Worm (Caenorhabditis elegans): Measurements from ENCODE around the gene Y51H7C.9.
A peak's percentile ranks its signal among the peaks of the same experiment; 100 is the strongest.
"Not testable (repeated sequence)": the region's sequence is repeated elsewhere in the genome, so short reads cannot be mapped to it uniquely, and the experiment has no call there.

Y51H7C.9 gene

DNA sequence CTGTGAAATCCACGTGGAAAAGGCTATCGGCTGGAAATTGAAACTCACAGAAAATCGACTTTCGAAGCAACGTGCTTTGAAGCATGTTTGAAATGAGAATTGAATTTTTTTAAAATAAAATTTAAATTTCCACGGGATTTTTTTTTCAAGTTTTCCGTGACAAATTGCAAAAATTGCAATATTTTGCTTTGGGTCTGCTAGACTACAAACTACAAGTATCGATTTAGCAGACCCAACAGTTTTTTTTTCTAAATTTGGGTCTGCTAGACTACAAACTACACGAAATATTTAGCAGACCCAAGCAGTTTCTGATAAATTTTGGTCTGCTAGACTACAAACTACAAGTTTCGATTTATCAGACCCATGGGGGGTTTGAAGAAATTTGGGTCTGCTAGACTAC lies at the start of gene Y51H7C.9:
Gene Y51H7C.9 (minus strand): TSS at position 101 of the 400 bp plus-strand sequence.
- TF ChIP-seq ref-1 (GFP tag; conservative IDR thresholded peaks at IDR 0.05) (no peak), tab-1 (GFP tag; IDR thresholded peaks at IDR 0.05) (no peak), flt-1 (GFP tag; IDR thresholded peaks at IDR 0.05) (no peak), cog-1 (tag; optimal IDR thresholded peaks at IDR 0.05) (no peak), med-1 (GFP tag; optimal IDR thresholded peaks at IDR 0.05; ENCODE audit: insufficient read depth) (no peak), klf-2 (GFP tag; conservative IDR thresholded peaks at IDR 0.05) (no peak), ztf-23 (GFP tag; IDR thresholded peaks at IDR 0.05) (no peak), ztf-29 (GFP tag; IDR thresholded peaks at IDR 0.05) (no peak), T22C8.4 (GFP tag; IDR thresholded peaks at IDR 0.05) (no peak)

DNA sequence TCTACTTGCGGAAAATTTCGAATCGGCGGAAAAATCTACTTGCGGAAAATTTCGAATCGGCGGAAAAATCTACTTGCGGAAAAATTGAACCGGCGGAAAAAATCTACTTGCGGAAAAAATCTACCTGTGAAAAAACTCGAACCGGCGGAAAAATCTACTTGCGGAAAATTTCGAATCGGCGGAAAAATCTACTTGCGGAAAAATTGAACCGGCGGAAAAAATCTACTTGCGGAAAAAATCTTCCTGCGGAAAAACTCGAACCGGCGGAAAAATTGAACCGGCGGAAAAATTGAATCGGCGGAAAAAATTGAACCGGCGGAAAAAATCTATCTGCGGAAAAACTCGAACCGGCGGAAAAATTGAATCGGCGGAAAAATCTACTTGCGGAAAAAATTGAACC lies 46.5 kb upstream of the Y51H7C.9 start:
- TF ChIP-seq klf-2 (GFP tag; conservative IDR thresholded peaks at IDR 0.05) (peak; percentile 62), ref-1 (GFP tag; conservative IDR thresholded peaks at IDR 0.05) (peak; percentile 63), ztf-23 (GFP tag; IDR thresholded peaks at IDR 0.05) (peak; percentile 64; the same call in 1 of the 2 replicates), flt-1 (GFP tag; IDR thresholded peaks at IDR 0.05) (peak; percentile 70), tab-1 (GFP tag; IDR thresholded peaks at IDR 0.05) (peak; percentile 79; the same call in 1 of the 2 replicates)

DNA sequence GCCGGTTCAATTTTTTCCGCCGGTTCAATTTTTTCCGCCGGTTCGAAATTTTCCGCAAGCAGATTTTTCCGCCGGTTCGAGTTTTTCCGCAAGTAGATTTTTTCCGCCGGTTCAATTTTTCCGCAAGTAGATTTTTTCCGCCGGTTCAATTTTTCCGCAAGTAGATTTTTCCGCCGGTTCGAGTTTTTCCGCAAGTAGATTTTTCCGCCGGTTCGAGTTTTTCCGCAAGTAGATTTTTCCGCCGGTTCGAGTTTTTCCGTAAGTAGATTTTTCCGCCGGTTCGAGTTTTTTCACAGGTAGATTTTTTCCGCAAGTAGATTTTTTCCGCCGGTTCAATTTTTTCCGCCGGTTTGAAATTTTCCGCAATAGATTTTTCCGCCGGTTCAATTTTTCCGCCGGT lies 43.1 kb upstream of the Y51H7C.9 start:
- TF ChIP-seq tab-1 (GFP tag; IDR thresholded peaks at IDR 0.05), result 0 out of 2 replicates have a peak, but pooled peaks have one; percentile 44

DNA sequence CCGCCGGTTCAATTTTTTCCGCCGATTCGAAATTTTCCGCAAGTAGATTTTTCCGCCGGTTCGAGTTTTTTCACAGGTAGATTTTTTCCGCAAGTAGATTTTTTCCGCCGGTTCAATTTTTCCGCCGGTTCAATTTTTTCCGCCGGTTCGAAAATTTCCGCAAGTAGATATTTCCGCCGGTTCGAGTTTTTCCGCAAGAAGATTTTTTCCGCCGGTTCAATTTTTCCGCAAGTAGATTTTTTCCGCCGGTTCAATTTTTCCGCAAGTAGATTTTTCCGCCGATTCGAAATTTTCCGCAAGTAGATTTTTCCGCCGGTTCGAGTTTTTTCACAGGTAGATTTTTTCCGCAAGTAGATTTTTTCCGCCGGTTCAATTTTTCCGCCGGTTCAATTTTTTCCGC lies 42.4 kb upstream of the Y51H7C.9 start:
- peak; percentile 64; the same call in 1 of the 2 replicates for TF ChIP-seq klf-2 (GFP tag; conservative IDR thresholded peaks at IDR 0.05)

DNA sequence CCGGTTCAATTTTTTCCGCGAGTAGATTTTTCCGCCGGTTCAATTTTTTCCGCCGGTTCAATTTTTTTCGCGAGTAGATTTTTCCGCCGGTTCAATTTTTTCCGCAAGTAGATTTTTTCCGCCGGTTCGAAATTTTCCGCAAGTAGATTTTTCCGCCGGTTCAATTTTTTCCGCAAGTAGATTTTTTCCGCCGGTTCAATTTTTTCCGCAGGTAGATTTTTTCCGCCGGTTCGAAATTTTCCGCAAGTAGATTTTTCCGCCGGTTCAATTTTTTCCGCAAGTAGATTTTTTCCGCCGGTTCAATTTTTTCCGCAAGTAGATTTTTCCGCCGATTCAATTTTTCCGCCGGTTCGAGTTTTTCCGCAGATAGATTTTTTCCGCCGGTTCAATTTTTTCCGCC lies 41.9 kb upstream of the Y51H7C.9 start:
- 0 out of 2 replicates have a peak, but pooled peaks have one; percentile 37 for TF ChIP-seq ztf-23 (GFP tag; IDR thresholded peaks at IDR 0.05)

DNA sequence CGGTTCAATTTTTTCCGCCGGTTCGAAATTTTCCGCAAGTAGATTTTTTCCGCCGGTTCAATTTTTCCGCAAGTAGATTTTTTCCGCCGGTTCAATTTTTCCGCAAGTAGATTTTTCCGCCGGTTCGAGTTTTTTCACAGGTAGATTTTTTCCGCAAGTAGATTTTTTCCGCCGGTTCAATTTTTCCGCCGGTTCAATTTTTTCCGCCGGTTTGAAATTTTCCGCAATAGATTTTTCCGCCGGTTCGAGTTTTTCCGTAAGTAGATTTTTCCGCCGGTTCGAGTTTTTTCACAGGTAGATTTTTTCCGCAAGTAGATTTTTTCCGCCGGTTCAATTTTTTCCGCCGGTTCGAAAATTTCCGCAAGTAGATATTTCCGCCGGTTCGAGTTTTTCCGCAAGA lies 40.7 kb upstream of the Y51H7C.9 start:
- TF ChIP-seq ref-1 (GFP tag; conservative IDR thresholded peaks at IDR 0.05), result peak; percentile 68
- peak; percentile 55; the same call in 1 of the 2 replicates for TF ChIP-seq klf-2 (GFP tag; conservative IDR thresholded peaks at IDR 0.05)
- TF ChIP-seq tab-1 (GFP tag; IDR thresholded peaks at IDR 0.05), result 0 out of 2 replicates have a peak, but pooled peaks have one; percentile 16
- 0 out of 2 replicates have a peak, but pooled peaks have one; percentile 52 for TF ChIP-seq flt-1 (GFP tag; IDR thresholded peaks at IDR 0.05)
- TF ChIP-seq ztf-23 (GFP tag; IDR thresholded peaks at IDR 0.05), result peak; percentile 75; the same call in 1 of the 2 replicates
- 0 out of 2 replicates have a peak, but pooled peaks have one; percentile 18 for TF ChIP-seq ztf-29 (GFP tag; IDR thresholded peaks at IDR 0.05)

DNA sequence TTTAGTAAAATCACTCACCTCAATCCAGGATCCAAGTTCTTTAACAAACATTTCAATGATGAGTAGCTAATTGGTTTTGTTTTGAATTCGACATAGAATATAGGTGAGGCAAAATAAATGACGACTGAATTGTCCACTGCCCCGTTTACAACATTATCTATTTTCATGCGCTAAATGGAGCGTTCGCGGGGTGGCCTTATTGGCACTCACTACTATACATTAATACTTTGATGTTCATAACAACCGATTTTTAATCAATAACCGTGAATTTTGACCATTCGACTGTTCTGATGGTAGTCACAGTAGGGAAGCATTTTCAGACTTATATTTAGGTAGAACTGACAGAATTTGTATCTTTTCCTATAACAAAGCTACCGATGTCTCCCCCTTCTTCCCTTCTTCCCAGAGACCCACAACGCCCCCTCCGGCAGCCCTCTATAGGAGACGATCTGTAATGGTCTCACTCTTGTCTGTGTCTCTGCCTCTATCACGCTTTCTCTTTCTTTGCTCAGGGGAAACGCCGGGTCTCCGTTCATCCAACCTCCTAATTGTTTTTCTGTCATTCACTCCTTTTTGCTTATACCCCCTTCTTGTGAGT lies 35.5 kb upstream of the Y51H7C.9 start, which contains the start of gene Y51H7C.12:
Gene Y51H7C.12 (minus strand): TSS at position 51 of the 598 bp plus-strand sequence.
- TF ChIP-seq flt-1 (GFP tag; IDR thresholded peaks at IDR 0.05); ref-1 (GFP tag; conservative IDR thresholded peaks at IDR 0.05); ztf-29 (GFP tag; IDR thresholded peaks at IDR 0.05): not testable (repeated sequence)

DNA sequence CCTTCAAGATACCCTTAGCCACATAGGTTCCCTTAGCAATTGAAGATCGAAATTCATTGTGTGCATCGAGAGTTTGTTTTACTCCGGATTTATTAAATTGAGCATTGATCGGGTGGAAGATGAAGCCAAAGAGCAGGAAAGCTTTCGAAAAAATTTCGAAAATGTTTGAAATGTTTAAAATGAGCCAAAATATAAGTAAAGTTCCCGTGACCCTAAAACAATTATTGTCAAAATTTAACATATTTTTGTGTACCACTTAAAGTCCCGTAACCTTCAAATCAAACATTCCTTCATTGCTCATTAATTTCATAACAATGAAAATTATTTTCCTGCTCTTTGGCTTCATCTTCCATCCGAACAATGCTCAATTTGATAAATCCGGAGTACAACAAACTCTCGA lies 33.6 kb upstream of the Y51H7C.9 start, which contains the start of gene scl-17:
Gene scl-17 (plus strand): TSS at position 301 of the 400 bp plus-strand sequence.
- TF ChIP-seq tab-1 (GFP tag; IDR thresholded peaks at IDR 0.05) (no peak), flt-1 (GFP tag; IDR thresholded peaks at IDR 0.05) (no peak), ztf-23 (GFP tag; IDR thresholded peaks at IDR 0.05) (no peak), cog-1 (tag; optimal IDR thresholded peaks at IDR 0.05) (no peak), ref-1 (GFP tag; conservative IDR thresholded peaks at IDR 0.05) (no peak), klf-2 (GFP tag; conservative IDR thresholded peaks at IDR 0.05) (no peak), med-1 (GFP tag; optimal IDR thresholded peaks at IDR 0.05; ENCODE audit: insufficient read depth) (no peak), ztf-29 (GFP tag; IDR thresholded peaks at IDR 0.05) (no peak), T22C8.4 (GFP tag; IDR thresholded peaks at IDR 0.05) (no peak)

DNA sequence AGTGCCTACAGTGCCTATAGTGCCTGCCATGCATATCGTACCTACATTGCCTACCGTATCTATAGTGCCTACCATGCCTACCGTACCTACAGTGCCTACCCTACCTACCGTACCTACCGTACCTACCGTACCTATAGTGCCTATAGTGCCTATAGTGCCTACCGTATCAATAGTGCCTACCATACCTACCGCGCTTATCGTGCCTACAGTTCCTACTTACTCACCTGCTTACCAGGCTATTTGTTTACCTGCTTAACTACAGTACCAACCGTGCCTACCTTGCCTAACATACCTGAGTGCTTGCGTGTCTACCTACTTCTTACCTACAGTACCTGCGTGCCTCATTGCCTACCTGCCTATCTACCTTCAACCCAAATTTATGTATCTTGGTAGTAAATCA lies 30.2 kb upstream of the Y51H7C.9 start:
- no peak for TF ChIP-seq T22C8.4 (GFP tag; IDR thresholded peaks at IDR 0.05)

DNA sequence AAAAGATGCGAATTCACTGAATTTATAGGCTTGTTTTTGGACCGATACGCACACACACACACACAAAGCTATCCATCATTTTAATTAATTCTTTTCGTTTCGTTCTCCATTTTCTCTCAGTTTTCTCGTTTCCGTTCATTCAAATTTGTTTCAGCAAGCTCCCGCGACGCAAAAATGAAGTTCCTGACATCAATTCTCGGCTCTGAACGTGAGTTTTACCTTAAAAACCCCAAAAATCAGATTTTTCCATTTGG lies 27.0 kb upstream of the Y51H7C.9 start, which contains the start of gene Y51H7C.3:
Gene Y51H7C.3 (plus strand): TSS at position 155 of the 254 bp plus-strand sequence.
- TF ChIP-seq klf-2 (GFP tag; conservative IDR thresholded peaks at IDR 0.05), result no peak
- no peak for TF ChIP-seq T22C8.4 (GFP tag; IDR thresholded peaks at IDR 0.05)
- TF ChIP-seq ztf-23 (GFP tag; IDR thresholded peaks at IDR 0.05), result no peak
- no peak for TF ChIP-seq med-1 (GFP tag; optimal IDR thresholded peaks at IDR 0.05; ENCODE audit: insufficient read depth)
- TF ChIP-seq cog-1 (tag; optimal IDR thresholded peaks at IDR 0.05), result no peak
- no peak for TF ChIP-seq ztf-29 (GFP tag; IDR thresholded peaks at IDR 0.05)
- no peak for TF ChIP-seq tab-1 (GFP tag; IDR thresholded peaks at IDR 0.05)
- TF ChIP-seq flt-1 (GFP tag; IDR thresholded peaks at IDR 0.05), result no peak
- no peak for TF ChIP-seq ref-1 (GFP tag; conservative IDR thresholded peaks at IDR 0.05)

DNA sequence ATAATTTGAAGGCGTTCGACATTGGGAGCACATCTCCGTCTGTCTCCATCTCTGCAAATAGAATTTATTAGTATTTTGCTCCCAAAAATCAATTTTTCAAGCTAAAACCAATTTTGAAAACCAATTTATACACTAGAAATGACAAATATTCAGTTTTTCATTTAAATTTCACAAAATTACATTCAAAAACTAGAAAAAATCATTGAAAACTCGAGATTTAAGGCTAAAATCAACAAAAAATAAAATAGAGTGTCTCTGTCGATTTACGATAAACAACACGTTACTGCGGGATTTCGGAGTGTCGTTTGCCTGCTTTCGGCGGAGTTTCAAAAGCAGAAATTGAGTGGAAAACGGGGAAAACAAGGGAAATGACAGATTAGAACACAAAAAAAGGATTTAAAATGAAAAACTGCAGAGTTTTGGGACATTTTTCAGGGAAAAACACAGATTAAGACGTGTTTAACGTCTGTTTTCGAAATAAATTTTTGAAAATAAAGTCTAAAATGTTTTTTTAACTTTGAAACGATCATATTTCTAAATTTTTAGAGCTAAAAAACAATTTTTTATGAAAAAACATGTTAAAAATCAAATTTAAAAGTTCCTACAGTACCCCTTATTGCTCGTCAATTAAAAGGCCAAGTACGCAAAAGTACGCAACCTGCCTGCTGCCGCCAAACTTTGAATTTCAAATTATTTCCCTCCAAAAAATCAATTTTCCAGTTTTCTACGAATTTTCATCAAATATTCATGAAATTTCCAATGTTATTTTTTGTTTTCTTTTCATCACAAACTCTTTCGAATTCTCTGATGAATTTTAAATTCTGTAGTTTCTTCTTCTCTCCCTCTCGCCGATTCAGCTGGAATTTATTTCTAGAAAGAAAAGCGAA lies 26.4 kb upstream of the Y51H7C.9 start, which contains the start of gene nol-6:
Gene nol-6 (minus strand): TSS at position 51 of the 887 bp plus-strand sequence.
- TF ChIP-seq flt-1 (GFP tag; IDR thresholded peaks at IDR 0.05) (peak; percentile 36; the same call in 1 of the 2 replicates), ztf-23 (GFP tag; IDR thresholded peaks at IDR 0.05) (no peak), T22C8.4 (GFP tag; IDR thresholded peaks at IDR 0.05) (no peak), cog-1 (tag; optimal IDR thresholded peaks at IDR 0.05) (no peak), med-1 (GFP tag; optimal IDR thresholded peaks at IDR 0.05; ENCODE audit: insufficient read depth) (no peak)

All from whole organism, midembryonic.